Fruit fly (Drosophila melanogaster) Kc167 (cell line): ENCODE measurements around the gene CG31904.
"Not testable (repeated sequence)": the region's sequence is repeated elsewhere in the genome, so short reads cannot be mapped to it uniquely, and the experiment has no call there.

ENCODE experiments used
- Myc ChIP-seq: fragments of >200 bp; optimal IDR thresholded peaks from 2 replicates; lab custom pipeline; 2017; ENCODE audit warnings: missing external identifiers
- Sin3A ChIP-seq: fragments of >200 bp; optimal IDR thresholded peaks from 2 replicates; lab custom pipeline; 2018; ENCODE audit warnings: missing external identifiers
- h ChIP-seq: fragments of >200 bp; optimal IDR thresholded peaks from 3 replicates; lab custom pipeline; 2018; ENCODE audit warnings: missing external identifiers
- insv ChIP-seq: fragments of >200 bp; optimal IDR thresholded peaks from 3 replicates; lab custom pipeline; 2018; ENCODE audit warnings: missing external identifiers
- psq ChIP-seq: fragments of >200 bp; optimal IDR thresholded peaks from 2 replicates; lab custom pipeline; 2017; ENCODE audit warnings: missing external identifiers
- ttk ChIP-seq: sonication (Bioruptor generic); optimal IDR thresholded peaks from 2 replicates; lab custom pipeline; 2017; ENCODE audit warnings: missing external identifiers

Gene CG31904

dm6 chr2L:7738709-7739108, at the start of gene CG31904:
TSS of gene CG31904 (minus strand) at chr2L:7738809.
- TF ChIP-seq ttk (lab: Kevin White, UChicago); Sin3A (lab: Kevin White, UChicago); Myc: not testable (repeated sequence)

- TF ChIP-seq ttk (lab: Kevin White, UChicago) = no peak
- no peak for TF ChIP-seq Sin3A (lab: Kevin White, UChicago)
- no peak for TF ChIP-seq insv (lab: Kevin White, UChicago)
- TF ChIP-seq h = no peak
- TF ChIP-seq Myc = no peak
- TF ChIP-seq psq (lab: Kevin White, UChicago) = no peak
Observed at dm6 chr2L:7782788-7783401, 44.3 kb upstream of the CG31904 start, which contains the start of gene Brd7-9. TSS of gene Brd7-9 (plus strand) at chr2L:7782865.

- TF ChIP-seq Sin3A (lab: Kevin White, UChicago) (no peak), ttk (lab: Kevin White, UChicago) (no peak), insv (lab: Kevin White, UChicago) (no peak), psq (lab: Kevin White, UChicago) (no peak)
Observed at dm6 chr2L:7781165-7781564, 42.6 kb upstream of the CG31904 start, which contains the start of gene CG7164. TSS of gene CG7164 (plus strand) at chr2L:7781465.

dm6 chr2L:7779785-7780184, 41.2 kb upstream of the CG31904 start, which contains the start of gene Uro:
TSS of gene Uro (plus strand) at chr2L:7780085.
- no peak for TF ChIP-seq Myc
- TF ChIP-seq Sin3A (lab: Kevin White, UChicago) = no peak
- no peak for TF ChIP-seq ttk (lab: Kevin White, UChicago)
- TF ChIP-seq h = no peak

- TF ChIP-seq h (no peak), Myc (no peak), psq (lab: Kevin White, UChicago) (no peak), insv (lab: Kevin White, UChicago) (no peak), Sin3A (lab: Kevin White, UChicago) (no peak), ttk (lab: Kevin White, UChicago) (no peak)
Observed at dm6 chr2L:7777979-7778692, 39.5 kb upstream of the CG31904 start, which contains the start of gene CG7179. TSS of gene CG7179 (minus strand) at chr2L:7778029.

DNA sequence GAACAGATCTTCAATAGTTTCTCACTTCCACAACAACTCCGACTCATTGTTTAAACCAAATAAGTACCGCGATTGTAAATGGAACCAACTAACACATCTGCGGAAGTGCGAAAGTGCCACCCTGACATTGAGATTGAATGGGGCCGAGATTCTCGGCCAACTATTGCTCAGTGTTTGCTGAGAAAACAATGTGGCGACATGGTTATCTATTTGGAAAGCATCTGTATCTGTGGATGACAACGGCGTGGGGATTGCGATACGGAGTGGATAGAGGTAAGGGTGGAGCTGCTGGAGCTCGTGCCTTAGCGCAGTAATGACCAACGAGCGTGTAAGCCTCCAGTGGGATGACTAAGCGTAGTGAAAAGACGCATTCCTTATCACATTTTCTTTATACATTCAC, 36.7 kb upstream of the CG31904 start:
- TF ChIP-seq h = no peak
- TF ChIP-seq ttk (lab: Kevin White, UChicago) = no peak
- TF ChIP-seq insv (lab: Kevin White, UChicago) = no peak
- TF ChIP-seq psq (lab: Kevin White, UChicago) = no peak
- TF ChIP-seq Sin3A (lab: Kevin White, UChicago) = no peak
- TF ChIP-seq Myc = no peak

dm6 chr2L:7771891-7772290, 33.3 kb upstream of the CG31904 start:
- TF ChIP-seq Sin3A (lab: Kevin White, UChicago) = no peak
- no peak for TF ChIP-seq insv (lab: Kevin White, UChicago)
- TF ChIP-seq Myc = no peak
- no peak for TF ChIP-seq ttk (lab: Kevin White, UChicago)
- TF ChIP-seq h = no peak
- no peak for TF ChIP-seq psq (lab: Kevin White, UChicago)

- no peak for TF ChIP-seq Myc
- TF ChIP-seq insv (lab: Kevin White, UChicago) = no peak
- TF ChIP-seq h = no peak
- TF ChIP-seq ttk (lab: Kevin White, UChicago) = no peak
- no peak for TF ChIP-seq Sin3A (lab: Kevin White, UChicago)
Observed at dm6 chr2L:7767328-7767727, 28.7 kb upstream of the CG31904 start, which contains the start of gene CG7191. TSS of gene CG7191 (plus strand) at chr2L:7767628.

DNA sequence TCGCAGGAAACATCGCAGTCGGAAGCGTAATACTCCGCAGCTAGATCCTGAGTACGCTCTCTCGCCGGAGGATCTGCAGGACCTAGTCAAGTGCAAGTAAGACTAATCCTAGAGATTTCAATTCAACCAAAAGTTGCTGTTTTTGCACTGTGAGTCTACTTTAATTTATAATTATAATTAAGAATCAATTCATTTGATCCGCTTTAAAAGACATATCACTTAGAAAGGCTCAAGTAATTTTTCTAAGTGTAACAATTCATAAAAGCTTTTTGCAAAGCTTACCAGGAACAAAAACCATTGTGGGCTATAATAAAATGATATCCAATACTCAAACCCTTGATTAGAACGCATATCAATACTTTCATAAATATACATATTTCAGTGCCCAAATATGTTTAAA, 18.2 kb upstream of the CG31904 start:
- no peak for TF ChIP-seq psq (lab: Kevin White, UChicago)
- no peak for TF ChIP-seq Myc
- no peak for TF ChIP-seq Sin3A (lab: Kevin White, UChicago)
- TF ChIP-seq insv (lab: Kevin White, UChicago) = no peak
- TF ChIP-seq ttk (lab: Kevin White, UChicago) = no peak
- TF ChIP-seq h = no peak

dm6 chr2L:7754539-7754938, 15.9 kb upstream of the CG31904 start:
- TF ChIP-seq h (no peak), Myc (no peak), psq (lab: Kevin White, UChicago) (no peak), ttk (lab: Kevin White, UChicago) (no peak), Sin3A (lab: Kevin White, UChicago) (no peak), insv (lab: Kevin White, UChicago) (no peak)

DNA sequence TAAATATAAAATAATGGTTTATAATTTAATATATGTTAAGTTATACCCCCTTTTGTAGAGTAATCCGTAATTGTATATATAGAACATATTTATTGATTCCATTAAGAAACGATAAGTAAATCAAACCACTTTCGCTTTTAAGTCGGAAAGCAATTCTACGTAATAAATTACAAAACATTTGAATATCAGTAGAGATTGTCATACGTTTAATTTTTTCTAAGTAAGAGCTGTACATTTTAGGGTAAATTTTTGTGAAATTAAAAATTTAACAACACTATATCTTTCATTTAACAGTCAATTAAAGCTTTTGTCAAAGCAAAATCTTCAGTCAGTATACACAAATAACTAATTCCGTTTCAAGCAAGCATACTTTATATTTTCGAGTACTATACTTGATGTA, 15.3 kb upstream of the CG31904 start, which contains the start of gene CG46025:
TSS of gene CG46025 (plus strand) at position 301 of the 400 bp plus-strand sequence.
- TF ChIP-seq h = no peak
- no peak for TF ChIP-seq Myc
- TF ChIP-seq insv (lab: Kevin White, UChicago) = no peak
- TF ChIP-seq ttk (lab: Kevin White, UChicago) = no peak
- no peak for TF ChIP-seq Sin3A (lab: Kevin White, UChicago)
- no peak for TF ChIP-seq psq (lab: Kevin White, UChicago)

dm6 chr2L:7753086-7753485, 14.5 kb upstream of the CG31904 start, which contains the start of gene CG7203:
TSS of gene CG7203 (minus strand) at chr2L:7753186.
- TF ChIP-seq insv (lab: Kevin White, UChicago) (no peak), ttk (lab: Kevin White, UChicago) (no peak)
